Worm (Caenorhabditis elegans) whole organism, L1 larva: ENCODE measurements around the gene Y57G7A.5.

Experiments used
- lsy-2 ChIP-seq, 2 experiments: fragments of 150-350 bp; optimal IDR thresholded peaks; 2 replicates each; lab custom pipeline; 2014; ENCODE audit warnings: missing biosample characterization in 2 of 2, missing genetic modification characterization in 2 of 2
- mep-1 ChIP-seq: fragments of 150-350 bp; optimal IDR thresholded peaks from 2 replicates; lab custom pipeline; 2014; ENCODE audit warnings: missing biosample characterization, missing genetic modification characterization

DNA sequence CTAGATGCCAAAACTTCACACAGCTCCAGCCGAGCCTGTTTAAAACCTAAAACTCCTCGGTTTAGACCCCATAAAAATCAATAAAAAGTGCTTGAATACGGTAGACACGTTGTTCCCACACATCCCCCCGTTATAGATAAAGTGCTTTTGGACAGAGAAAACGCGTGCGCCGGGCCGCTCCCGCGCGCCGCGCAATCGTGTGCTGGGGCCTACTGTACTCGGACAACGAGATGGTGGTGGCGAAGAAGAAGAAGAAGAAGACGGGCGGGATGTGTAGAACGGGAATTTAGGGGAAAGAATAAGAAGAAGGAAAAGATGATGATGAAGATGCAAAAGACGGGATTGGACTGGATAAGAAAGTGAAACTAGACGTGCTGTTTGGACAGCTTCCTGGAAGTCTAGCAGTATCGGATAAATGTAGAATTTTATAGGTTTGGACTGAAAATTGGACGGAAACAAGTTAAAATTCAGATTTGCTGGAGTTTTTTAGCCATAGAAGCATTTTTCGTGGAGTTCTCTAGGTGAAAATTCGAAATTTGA is 30.8 kb downstream of the Y57G7A.5 start:
- TF ChIP-seq lsy-2 (tag; optimal IDR thresholded peaks at IDR 0.05; lab: Kevin White, UChicago), result no peak
- TF ChIP-seq mep-1, result no peak
